Worm (Caenorhabditis elegans): Measurements from ENCODE around the gene aakg-5.

DNA sequence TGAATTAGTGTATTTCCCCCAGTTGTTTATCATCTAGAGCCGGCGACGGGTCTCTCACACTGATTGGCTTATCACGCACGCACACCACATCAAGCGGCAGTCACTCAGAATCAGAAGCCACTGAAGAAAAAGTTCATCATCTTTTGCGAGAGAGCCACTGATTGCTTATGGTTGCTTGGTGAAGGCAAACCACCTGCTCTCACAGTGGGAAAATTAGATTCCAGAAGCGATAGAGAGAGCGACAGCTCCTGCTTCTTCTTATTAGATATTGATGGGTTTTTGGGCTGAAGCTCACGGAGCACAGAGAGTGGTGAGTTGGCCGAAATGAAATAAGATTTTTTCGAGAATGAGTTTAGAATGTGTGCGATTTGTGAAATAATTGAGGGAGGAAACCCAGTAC, 18.8 kb downstream of the aakg-5 start:
- no peak for TF ChIP-seq ref-1 (GFP tag; conservative IDR thresholded peaks at IDR 0.05)
- TF ChIP-seq med-1 (GFP tag; optimal IDR thresholded peaks at IDR 0.05; ENCODE audit: insufficient read depth): no peak
- no peak for TF ChIP-seq klf-2 (GFP tag; conservative IDR thresholded peaks at IDR 0.05)
- no peak for TF ChIP-seq ztf-23 (GFP tag; IDR thresholded peaks at IDR 0.05)
- no peak for TF ChIP-seq tab-1 (GFP tag; IDR thresholded peaks at IDR 0.05)
- no peak for TF ChIP-seq ztf-29 (GFP tag; IDR thresholded peaks at IDR 0.05)
- no peak for TF ChIP-seq flt-1 (GFP tag; IDR thresholded peaks at IDR 0.05)
- TF ChIP-seq T22C8.4 (GFP tag; IDR thresholded peaks at IDR 0.05): no peak
- no peak for TF ChIP-seq cog-1 (tag; optimal IDR thresholded peaks at IDR 0.05)

Data from whole organism, midembryonic.